Worm (Caenorhabditis elegans): ENCODE data around the gene pat-3.

DNA sequence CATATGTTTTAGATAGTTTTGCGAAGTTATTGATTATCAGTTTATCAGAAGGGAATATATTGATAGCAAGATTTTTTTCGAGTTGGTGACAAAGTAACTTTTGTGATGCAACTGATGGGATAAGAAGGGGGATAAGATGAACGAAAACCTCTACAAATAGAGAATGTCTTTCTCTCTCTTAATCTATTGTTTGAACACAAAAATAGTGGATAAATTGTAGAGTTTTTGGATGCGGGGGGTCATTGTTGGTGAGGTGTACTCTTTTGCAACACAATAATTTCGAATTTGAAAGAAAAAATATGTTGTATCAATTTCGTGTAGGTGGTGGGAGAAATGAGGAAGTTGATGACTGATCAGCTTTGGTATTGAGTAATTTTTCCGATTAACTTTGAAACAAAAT, 12.2 kb upstream of the pat-3 start, which contains the start of gene ZK1058.9:
- no peak for TF ChIP-seq dao-5 (tag; optimal IDR thresholded peaks at IDR 0.05)
- no peak for TF ChIP-seq him-1 (tag; optimal IDR thresholded peaks at IDR 0.05)
